Worm (Caenorhabditis elegans) whole organism, L1 larva: ENCODE data around the gene swt-6.

Experiments
- C04F5.9 ChIP-seq: sonication (generic microtip); optimal IDR thresholded peaks from 2 replicates; lab custom pipeline; 2016; ENCODE audit warnings: missing genetic modification characterization, missing compliant biosample characterization
- C16A3.4 ChIP-seq: fragments of 150-350 bp; optimal IDR thresholded peaks from 2 replicates; lab custom pipeline; 2014; ENCODE audit warnings: missing biosample characterization, missing genetic modification characterization
- C34B4.2 ChIP-seq: sonication (generic microtip); optimal IDR thresholded peaks from 2 replicates; lab custom pipeline; 2017; ENCODE audit warnings: mild to moderate bottlenecking, missing genetic modification characterization, missing compliant biosample characterization
- Y116A8C.19 ChIP-seq: sonication (generic microtip); optimal IDR thresholded peaks from 2 replicates; lab custom pipeline; 2016; ENCODE audit warnings: missing compliant biosample characterization, missing genetic modification characterization, borderline replicate concordance
- alr-1 ChIP-seq: fragments of 200-800 bp; sonication (Bioruptor generic); optimal IDR thresholded peaks from 2 replicates; lab custom pipeline; 2018; ENCODE audit warnings: borderline replicate concordance, mild to moderate bottlenecking, missing genetic modification characterization, missing compliant biosample characterization
- ama-1 ChIP-seq: fragments of 150-350 bp; optimal IDR thresholded peaks from 2 replicates; lab custom pipeline; 2014
- ceh-63 ChIP-seq: fragments of 200-800 bp; sonication (Bioruptor generic); optimal IDR thresholded peaks from 2 replicates; lab custom pipeline; 2018; ENCODE audit warnings: mild to moderate bottlenecking, missing genetic modification characterization, missing compliant biosample characterization
- ceh-8 ChIP-seq: fragments of 200-800 bp; sonication (Bioruptor generic); optimal IDR thresholded peaks from 2 replicates; lab custom pipeline; 2018; ENCODE audit warnings: mild to moderate bottlenecking, missing genetic modification characterization, moderate library complexity, missing compliant biosample characterization
- ceh-88 ChIP-seq: fragments of 200-800 bp; sonication (Bioruptor generic); IDR thresholded peaks from 2 replicates; pipeline ENCODE4 v1.3.6; 2022; ENCODE audit warnings: missing genetic modification characterization, missing compliant biosample characterization
- ceh-90 ChIP-seq: sonication (generic microtip); optimal IDR thresholded peaks from 2 replicates; lab custom pipeline; 2016; ENCODE audit warnings: missing genetic modification characterization, missing compliant biosample characterization
- dpl-1 ChIP-seq, 3 experiments: fragments of 150-350 bp in 2 of 3; sonication (generic microtip) in 1 of 3; optimal IDR thresholded peaks; 2 replicates each; lab custom pipeline; 2014 to 2017; ENCODE audit warnings: missing biosample characterization in 3 of 3, missing genetic modification characterization in 3 of 3, missing genetic modification reagents in 3 of 3
- dsc-1 ChIP-seq: sonication (generic microtip); optimal IDR thresholded peaks from 2 replicates; lab custom pipeline; 2016; ENCODE audit warnings: mild to moderate bottlenecking, missing genetic modification characterization, missing compliant biosample characterization
- elt-2 ChIP-seq: sonication (generic microtip); optimal IDR thresholded peaks from 2 replicates; lab custom pipeline; 2016; ENCODE audit warnings: missing genetic modification characterization, mild to moderate bottlenecking, inconsistent platforms, missing compliant biosample characterization, missing genetic modification reagents
- elt-3 ChIP-seq, 6 experiments: fragments of 150-350 bp in 1 of 6; sonication (generic microtip); optimal IDR thresholded peaks; 2 replicates each; lab custom pipeline; 2017 to 2018; ENCODE audit warnings: missing biosample characterization in 6 of 6, missing genetic modification characterization in 6 of 6, inconsistent platforms in 1 of 6
- ets-5 ChIP-seq: fragments of 200-800 bp; sonication (Bioruptor generic); IDR thresholded peaks from 2 replicates; pipeline ENCODE4 v1.3.6; 2022; ENCODE audit warnings: missing genetic modification characterization, missing compliant biosample characterization
- fkh-4 ChIP-seq: sonication (generic microtip); optimal IDR thresholded peaks from 2 replicates; lab custom pipeline; 2016; ENCODE audit warnings: missing compliant biosample characterization, missing genetic modification characterization, borderline replicate concordance
- fkh-8 ChIP-seq: sonication (generic microtip); optimal IDR thresholded peaks from 2 replicates; lab custom pipeline; 2016; ENCODE audit warnings: mild to moderate bottlenecking, missing genetic modification characterization, missing compliant biosample characterization
- hpl-2 ChIP-seq: fragments of 150-350 bp; optimal IDR thresholded peaks from 2 replicates; lab custom pipeline; 2014; ENCODE audit warnings: missing biosample characterization, missing genetic modification reagents, missing genetic modification characterization
- jun-1 ChIP-seq: fragments of 150-350 bp; optimal IDR thresholded peaks from 2 replicates; lab custom pipeline; 2014; ENCODE audit warnings: missing biosample characterization, missing genetic modification reagents, missing genetic modification characterization
- lin-15B ChIP-seq: fragments of 150-350 bp; sonication (generic microtip); optimal IDR thresholded peaks from 3 replicates; lab custom pipeline; 2014; ENCODE audit warnings: missing biosample characterization, missing genetic modification characterization
- lir-3 ChIP-seq: sonication (generic microtip); optimal IDR thresholded peaks from 2 replicates; lab custom pipeline; 2016; ENCODE audit warnings: mild to moderate bottlenecking, missing genetic modification characterization, moderate library complexity, missing compliant biosample characterization; ENCODE audit not compliant: poor library complexity
- mdl-1 ChIP-seq, 2 experiments: fragments of 150-350 bp; optimal IDR thresholded peaks; 2 replicates each; lab custom pipeline; 2014 to 2017; ENCODE audit warnings: missing biosample characterization in 2 of 2, missing genetic modification characterization in 2 of 2, inconsistent platforms in 1 of 2
- mep-1 ChIP-seq: fragments of 150-350 bp; optimal IDR thresholded peaks from 2 replicates; lab custom pipeline; 2014; ENCODE audit warnings: missing biosample characterization, missing genetic modification characterization
- nhr-11 ChIP-seq: fragments of 150-350 bp; optimal IDR thresholded peaks from 2 replicates; lab custom pipeline; 2014; ENCODE audit warnings: missing biosample characterization, missing genetic modification characterization
- nhr-19 ChIP-seq: fragments of 200-800 bp; sonication (Bioruptor generic); conservative IDR thresholded peaks from 2 replicates; pipeline ENCODE4 v1.3.6; 2022; ENCODE audit warnings: missing genetic modification characterization, missing compliant biosample characterization
- nhr-237 ChIP-seq: fragments of 150-350 bp; optimal IDR thresholded peaks from 2 replicates; lab custom pipeline; 2014; ENCODE audit warnings: missing biosample characterization, missing genetic modification characterization
- nhr-28 ChIP-seq: fragments of 150-350 bp; optimal IDR thresholded peaks from 2 replicates; lab custom pipeline; 2014; ENCODE audit warnings: missing biosample characterization, missing genetic modification characterization
- nhr-71 ChIP-seq: sonication (generic microtip); optimal IDR thresholded peaks from 2 replicates; lab custom pipeline; 2016; ENCODE audit warnings: mild to moderate bottlenecking, missing genetic modification characterization, moderate library complexity, missing compliant biosample characterization
- nhr-77 ChIP-seq: fragments of 150-350 bp; optimal IDR thresholded peaks from 2 replicates; lab custom pipeline; 2014; ENCODE audit warnings: missing biosample characterization, missing genetic modification characterization
- nhr-84 ChIP-seq: sonication (generic microtip); optimal IDR thresholded peaks from 2 replicates; lab custom pipeline; 2017; ENCODE audit warnings: missing biosample characterization, missing genetic modification characterization
- nhr-85 ChIP-seq: sonication (generic microtip); peaks from one replicate; lab custom pipeline; 2016; ENCODE audit warnings: missing genetic modification characterization, inconsistent platforms, missing compliant biosample characterization
- pag-3 ChIP-seq: sonication (generic microtip); optimal IDR thresholded peaks from 2 replicates; lab custom pipeline; 2017; ENCODE audit warnings: missing genetic modification characterization, mild to moderate bottlenecking, missing compliant biosample characterization, antibody characterized with exemption, borderline replicate concordance; ENCODE audit not compliant: insufficient read depth
- pax-3 ChIP-seq: fragments of 200-800 bp; sonication (Bioruptor generic); optimal IDR thresholded peaks from 2 replicates; lab custom pipeline; 2018; ENCODE audit warnings: mild to moderate bottlenecking, missing genetic modification characterization, moderate library complexity, missing compliant biosample characterization
- rnt-1 ChIP-seq: sonication (generic microtip); optimal IDR thresholded peaks from 2 replicates; lab custom pipeline; 2016; ENCODE audit warnings: mild to moderate bottlenecking, missing genetic modification characterization, moderate library complexity, missing compliant biosample characterization
- snu-23 ChIP-seq: sonication (generic microtip); optimal IDR thresholded peaks from 2 replicates; lab custom pipeline; 2016; ENCODE audit warnings: missing genetic modification characterization, missing compliant biosample characterization
- sox-4 ChIP-seq: sonication (generic microtip); optimal IDR thresholded peaks from 2 replicates; lab custom pipeline; 2016; ENCODE audit warnings: missing genetic modification characterization, missing compliant biosample characterization
- sup-37 ChIP-seq: fragments of 200-800 bp; sonication (Bioruptor generic); optimal IDR thresholded peaks from 2 replicates; lab custom pipeline; 2018; ENCODE audit warnings: mild to moderate bottlenecking, missing genetic modification characterization, missing compliant biosample characterization
- tlp-1 ChIP-seq: fragments of 150-350 bp; optimal IDR thresholded peaks from 2 replicates; lab custom pipeline; 2014; ENCODE audit warnings: missing biosample characterization, missing genetic modification characterization
- unc-130 ChIP-seq: fragments of 150-350 bp; optimal IDR thresholded peaks from 2 replicates; lab custom pipeline; 2017; ENCODE audit warnings: missing biosample characterization, missing genetic modification characterization, inconsistent platforms
- unc-30 ChIP-seq: sonication (generic microtip); optimal IDR thresholded peaks from 2 replicates; lab custom pipeline; 2017; ENCODE audit warnings: missing biosample characterization, missing genetic modification characterization
- unc-62 ChIP-seq: fragments of 150-350 bp; optimal IDR thresholded peaks from 2 replicates; lab custom pipeline; 2014; ENCODE audit warnings: missing biosample characterization, missing genetic modification reagents, missing genetic modification characterization
- vab-15 ChIP-seq: sonication (generic microtip); optimal IDR thresholded peaks from 2 replicates; lab custom pipeline; 2017; ENCODE audit warnings: missing genotype, mild to moderate bottlenecking, missing genetic modification characterization, missing compliant biosample characterization
- zip-4 ChIP-seq: fragments of 200-800 bp; sonication (Bioruptor generic); optimal IDR thresholded peaks from 2 replicates; lab custom pipeline; 2018; ENCODE audit warnings: mild to moderate bottlenecking, missing genetic modification characterization, moderate library complexity, missing compliant biosample characterization
- ztf-11 ChIP-seq, 2 experiments: sonication (generic microtip); optimal IDR thresholded peaks; 2 replicates each; lab custom pipeline; 2016 to 2017; ENCODE audit warnings: missing genetic modification characterization in 2 of 2, missing biosample characterization in 1 of 2, missing compliant biosample characterization in 1 of 2
- ztf-4 ChIP-seq: fragments of 150-350 bp; optimal IDR thresholded peaks from 2 replicates; lab custom pipeline; 2014; ENCODE audit warnings: missing biosample characterization, missing genetic modification characterization

Gene swt-6

ce11 chrV:13907557-13908104, 46.5 kb upstream of the swt-6 start (continued):
- no peak for TF ChIP-seq pag-3 (tag; lab: Kevin White, UChicago)
- TF ChIP-seq zip-4 (GFP tag; lab: Kevin White, UChicago), result no peak
- TF ChIP-seq mep-1 (tag; lab: Kevin White, UChicago), result no peak
- no peak for TF ChIP-seq C34B4.2
- TF ChIP-seq unc-30 (tag; lab: Kevin White, UChicago), result no peak
- peak; percentile 8 for TF ChIP-seq rnt-1
- TF ChIP-seq tlp-1 (tag; lab: Kevin White, UChicago), result no peak
- peak; percentile 11 for TF ChIP-seq snu-23 (GFP tag; lab: Kevin White, UChicago)
- no peak for TF ChIP-seq jun-1
- no peak for TF ChIP-seq ceh-88
- peak; percentile 96 for TF ChIP-seq ama-1 (lab: Kevin White, UChicago)
- no peak for TF ChIP-seq lin-15B
- TF ChIP-seq ets-5, result no peak
- no peak for TF ChIP-seq ceh-63 (GFP tag; lab: Kevin White, UChicago)
- TF ChIP-seq alr-1 (tag; lab: Kevin White, UChicago), result no peak
- TF ChIP-seq ztf-4, result no peak
- TF ChIP-seq nhr-77 (tag; lab: Kevin White, UChicago), result no peak
- peak; percentile 82 for TF ChIP-seq pax-3 (tag; lab: Kevin White, UChicago)
- peak; percentile 47 for TF ChIP-seq lir-3 (tag; lab: Kevin White, UChicago)
- no peak for TF ChIP-seq unc-62
- no peak for TF ChIP-seq fkh-4
- TF ChIP-seq Y116A8C.19 (tag; lab: Kevin White, UChicago), result no peak
- no peak for TF ChIP-seq nhr-84 (tag; lab: Kevin White, UChicago)
- TF ChIP-seq ztf-11 (tag; optimal IDR thresholded peaks at IDR 0.05; lab: Kevin White, UChicago), result no peak
- no peak for TF ChIP-seq C04F5.9 (tag; lab: Kevin White, UChicago)
- no peak for TF ChIP-seq nhr-11
- TF ChIP-seq dpl-1 (GFP tag; optimal IDR thresholded peaks at IDR 0.05; lab: Kevin White, UChicago), result peak in 1 of 3 experiments; percentile 6
- TF ChIP-seq C16A3.4 (tag; lab: Kevin White, UChicago), result peak; percentile 41
- TF ChIP-seq mdl-1 (tag; optimal IDR thresholded peaks at IDR 0.05; lab: Kevin White, UChicago), result no peak
- peak; percentile 38 for TF ChIP-seq nhr-71
- TF ChIP-seq unc-130 (tag; lab: Kevin White, UChicago), result no peak
- peak; percentile 23 for TF ChIP-seq hpl-2 (GFP tag; lab: Kevin White, UChicago)
- no peak for TF ChIP-seq elt-2
- no peak for TF ChIP-seq ceh-90 (tag; lab: Kevin White, UChicago)
- TF ChIP-seq sox-4 (tag; lab: Kevin White, UChicago), result no peak
- TF ChIP-seq vab-15 (tag; lab: Kevin White, UChicago), result no peak
- TF ChIP-seq nhr-237, result no peak
- peak; percentile 35 for TF ChIP-seq dsc-1
- peak; percentile 54 for TF ChIP-seq nhr-19 (GFP tag; lab: Robert Waterston, UW)
- no peak for TF ChIP-seq ceh-8 (GFP tag; lab: Kevin White, UChicago)
- TF ChIP-seq sup-37, result no peak
- TF ChIP-seq, all 84 proteins: peak for 18

ce11 chrV:13908120-13908915, 45.8 kb upstream of the swt-6 start:
- TF ChIP-seq ama-1 (lab: Kevin White, UChicago) (peak; percentile 12), pax-3 (tag; lab: Kevin White, UChicago) (peak; percentile 61), ceh-88 (peak; percentile 9), lir-3 (tag; lab: Kevin White, UChicago) (peak; percentile 17), fkh-8 (no peak), nhr-71 (peak; percentile 17), nhr-28 (tag; lab: Kevin White, UChicago) (no peak), elt-3 (tag; optimal IDR thresholded peaks at IDR 0.05; lab: Kevin White, UChicago) (peak in 1 of 6 experiments; percentile 6), unc-30 (tag; lab: Kevin White, UChicago) (no peak), nhr-85 (tag; lab: Kevin White, UChicago) (peak; percentile 39), elt-2 (peak; percentile 9), ets-5 (no peak), ceh-63 (GFP tag; lab: Kevin White, UChicago) (no peak)
- TF ChIP-seq, all 84 proteins: peak for 8
